1 fruit fly cellular context compared by ENCODE assay signal in the genomic region with DNA sequence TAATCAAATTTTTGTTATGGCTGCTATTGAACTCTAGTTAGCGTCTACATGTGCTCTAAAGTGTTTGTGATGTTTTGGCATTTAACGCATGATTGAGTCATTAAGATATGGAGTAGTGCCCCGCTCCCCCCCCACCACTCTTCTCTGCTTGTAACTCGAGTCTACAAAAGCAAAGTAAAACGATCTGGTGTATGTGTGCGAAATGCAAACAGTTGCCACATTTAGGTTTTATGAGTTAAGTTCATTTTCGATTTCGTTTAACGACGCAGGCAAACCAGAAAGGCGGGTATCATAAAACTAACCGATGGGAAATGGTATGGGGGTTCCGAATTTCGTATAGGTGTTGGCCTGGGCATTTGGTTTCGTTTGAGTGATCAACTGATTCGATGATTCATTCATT.
TF ChIP-seq lines count a peak whose summit lies in the region.

No protein-coding gene starts in this region.

TF ChIP-seq in whole organism, embryonic, 481 proteins besides CTCF, POLR2A, EP300 and RAD21 (continued from another document):
- TF ChIP-seq Meics (GFP tag; optimal IDR thresholded peaks at IDR 0.05; lab: Kevin White, UChicago) (peak; percentile 26), CG10462 (GFP tag; optimal IDR thresholded peaks at IDR 0.05; lab: Kevin White, UChicago) (no peak), Oaz (GFP tag; IDR thresholded peaks at IDR 0.05; lab: Robert Waterston, UW) (no peak), CG14965 (GFP tag; optimal IDR thresholded peaks at IDR 0.05; lab: Kevin White, UChicago; ENCODE audit: borderline replicate concordance) (no peak), NFAT (GFP tag; IDR thresholded peaks at IDR 0.05; lab: Robert Waterston, UW) (peak; percentile 22; the same call in 1 of the 2 replicates), caup (GFP tag; optimal IDR thresholded peaks at IDR 0.05; lab: Kevin White, UChicago; ENCODE audit: severe bottlenecking) (peak; percentile 39), tap (tag; optimal IDR thresholded peaks at IDR 0.05; lab: Kevin White, UChicago) (no peak), CHES-1-like (GFP tag; optimal IDR thresholded peaks at IDR 0.05; lab: Kevin White, UChicago) (no peak), CG3281 (GFP tag; optimal IDR thresholded peaks at IDR 0.05; lab: Kevin White, UChicago) (peak; percentile 5), CG15269 (tag; optimal IDR thresholded peaks at IDR 0.05; lab: Kevin White, UChicago) (peak; percentile 25), CG13894 (tag; optimal IDR thresholded peaks at IDR 0.05; lab: Kevin White, UChicago) (peak; percentile 70), CG8290 (GFP tag; optimal IDR thresholded peaks at IDR 0.05; lab: Kevin White, UChicago) (no peak), CG8290 (tag; optimal IDR thresholded peaks at IDR 0.05; lab: Kevin White, UChicago) (peak in 1 of 2 experiments; percentile 57), CG16779 (GFP tag; IDR thresholded peaks at IDR 0.05; lab: Robert Waterston, UW) (0 out of 2 replicates have a peak, but pooled peaks have one; percentile 8), Deaf1 (tag; optimal IDR thresholded peaks at IDR 0.05; lab: Kevin White, UChicago) (peak; percentile 6), gro (GFP tag; optimal IDR thresholded peaks at IDR 0.05; lab: Kevin White, UChicago) (peak; percentile 3), CG15514 (GFP tag; optimal IDR thresholded peaks at IDR 0.05; lab: Kevin White, UChicago) (no peak), Med (GFP tag; lab: Kevin White, UChicago) (peak; percentile 69), chinmo (GFP tag; IDR thresholded peaks at IDR 0.05; lab: Robert Waterston, UW; ENCODE audit: partially characterized antibody) (peak; percentile 94), CG12391 (tag; optimal IDR thresholded peaks at IDR 0.05; lab: Kevin White, UChicago) (no peak), seq (GFP tag; IDR thresholded peaks at IDR 0.05; lab: Robert Waterston, UW) (no peak), CG10147 (GFP tag; optimal IDR thresholded peaks at IDR 0.05; lab: Kevin White, UChicago) (peak; percentile 15)
